Worm (Caenorhabditis elegans): ENCODE measurements around the gene dkc-1.
A peak's percentile ranks its signal among the peaks of the same experiment; 100 is the strongest.

Gene dkc-1

ce11 chrIII:10734511-10735233 lies 13.6 kb upstream of the dkc-1 start:
- no peak for TF ChIP-seq ref-2 (tag; optimal IDR thresholded peaks at IDR 0.05)
- peak; percentile 93 for TF ChIP-seq nfya-1 (tag; optimal IDR thresholded peaks at IDR 0.05)

DNA sequence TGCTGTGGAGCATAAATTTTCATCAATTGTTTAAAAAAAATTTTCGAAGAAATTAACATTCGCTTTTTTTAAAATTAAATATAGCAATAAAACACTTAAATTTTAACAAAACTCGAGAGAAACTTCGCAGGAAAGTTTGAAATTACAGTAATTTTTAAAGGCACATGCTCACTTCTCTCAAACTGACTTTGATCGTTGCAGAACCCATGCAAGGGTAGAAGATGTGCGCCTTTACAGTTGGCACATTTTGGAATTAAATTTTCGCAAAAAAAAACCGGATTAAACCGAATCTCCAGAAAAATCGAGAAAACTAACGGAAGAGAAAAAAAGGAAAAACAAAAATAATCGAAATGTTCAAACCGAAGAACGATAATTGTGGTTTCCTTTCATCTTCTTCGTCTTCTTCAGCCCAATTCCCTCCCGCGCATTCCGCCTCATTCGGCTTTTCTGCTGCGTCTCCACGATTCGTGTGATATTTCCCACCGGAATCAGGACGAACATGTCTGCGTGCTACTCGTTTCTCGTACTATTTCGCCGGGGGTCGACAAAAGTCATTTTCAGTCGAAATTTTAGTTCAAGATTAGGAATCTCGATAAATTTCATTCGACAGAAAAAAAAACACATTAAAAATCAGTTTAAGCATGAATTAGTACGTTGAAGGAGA lies 11.8 kb upstream of the dkc-1 start:
- TF ChIP-seq ttx-3 (tag; optimal IDR thresholded peaks at IDR 0.05), result no peak
- TF ChIP-seq ceh-6 (GFP tag; optimal IDR thresholded peaks at IDR 0.05), result no peak
- no peak for TF ChIP-seq unc-42 (tag; optimal IDR thresholded peaks at IDR 0.05)
- TF ChIP-seq hlh-30 (tag; optimal IDR thresholded peaks at IDR 0.05; ENCODE audit: insufficient read depth), result no peak
- TF ChIP-seq ama-1 (optimal IDR thresholded peaks at IDR 0.05), result no peak
- TF ChIP-seq hlh-13 (GFP tag; optimal IDR thresholded peaks at IDR 0.05), result no peak
- TF ChIP-seq ceh-2 (tag; optimal IDR thresholded peaks at IDR 0.05), result no peak
- no peak for TF ChIP-seq pros-1 (tag; optimal IDR thresholded peaks at IDR 0.05)
- no peak for TF ChIP-seq pag-3 (tag; optimal IDR thresholded peaks at IDR 0.05; ENCODE audit: borderline replicate concordance)
- no peak for TF ChIP-seq lin-11 (tag; optimal IDR thresholded peaks at IDR 0.05)
- no peak for TF ChIP-seq C08G9.2 (tag; optimal IDR thresholded peaks at IDR 0.05)

DNA sequence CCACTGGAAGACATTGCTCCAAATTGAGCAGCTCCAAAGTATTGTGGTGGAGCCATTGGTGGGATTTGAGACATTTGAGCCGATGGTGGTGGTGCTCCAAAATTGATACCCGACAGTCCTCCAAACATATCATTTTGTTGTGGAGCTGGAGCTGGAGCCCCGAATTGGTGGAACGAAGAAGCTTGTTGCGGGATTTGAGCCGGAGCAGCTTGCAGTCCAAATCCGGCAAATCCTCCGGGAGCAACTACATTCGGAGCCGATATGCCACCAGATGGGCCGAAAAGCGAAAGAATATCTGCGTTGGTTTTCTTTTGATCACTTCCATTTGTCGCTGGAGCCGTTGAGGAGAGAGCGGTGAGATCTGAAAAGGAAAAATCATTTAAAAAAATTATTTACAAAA lies 10.1 kb upstream of the dkc-1 start:
- TF ChIP-seq unc-55 (GFP tag; optimal IDR thresholded peaks at IDR 0.05), result no peak
- no peak for TF ChIP-seq ztf-16 (tag; optimal IDR thresholded peaks at IDR 0.05)
- TF ChIP-seq ttx-3 (tag; optimal IDR thresholded peaks at IDR 0.05), result no peak
- TF ChIP-seq rnt-1 (tag; optimal IDR thresholded peaks at IDR 0.05), result no peak
- TF ChIP-seq fkh-10 (GFP tag; optimal IDR thresholded peaks at IDR 0.05), result no peak
- no peak for TF ChIP-seq ceh-6 (GFP tag; optimal IDR thresholded peaks at IDR 0.05)
- no peak for TF ChIP-seq ceh-24 (tag; optimal IDR thresholded peaks at IDR 0.05)
- no peak for TF ChIP-seq nfya-1 (tag; optimal IDR thresholded peaks at IDR 0.05)
- no peak for TF ChIP-seq ama-1 (optimal IDR thresholded peaks at IDR 0.05)
- TF ChIP-seq F13H6.1 (tag; optimal IDR thresholded peaks at IDR 0.05), result no peak
- no peak for TF ChIP-seq zip-5 (tag; optimal IDR thresholded peaks at IDR 0.05)
- no peak for TF ChIP-seq sdc-2 (tag; optimal IDR thresholded peaks at IDR 0.05)
- TF ChIP-seq fkh-6 (tag; optimal IDR thresholded peaks at IDR 0.05), result no peak
- TF ChIP-seq ref-2 (tag; optimal IDR thresholded peaks at IDR 0.05), result no peak

DNA sequence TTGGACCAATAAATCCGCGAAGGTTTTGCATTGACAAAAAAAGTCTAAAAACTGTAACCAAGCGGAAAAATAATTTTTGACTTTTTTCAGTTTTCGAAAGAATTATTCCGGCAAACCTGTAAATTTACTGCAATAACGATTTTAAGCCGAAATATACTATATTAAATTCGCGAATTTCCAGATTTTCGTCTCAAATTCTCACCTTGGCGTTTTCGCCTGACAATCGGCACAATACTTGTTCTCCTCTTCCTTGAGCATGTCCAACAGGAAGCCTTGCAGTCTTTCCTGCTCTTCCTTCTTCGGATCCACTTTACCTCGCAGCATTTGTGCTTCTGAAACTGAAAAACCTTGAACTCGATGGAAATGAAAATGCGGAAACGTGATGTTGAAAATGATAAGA lies 8.8 kb upstream of the dkc-1 start, which contains the start of gene smap-1:
Gene smap-1 (minus strand): TSS at position 338 of the 400 bp plus-strand sequence.
- no peak for TF ChIP-seq pha-4 (tag; optimal IDR thresholded peaks at IDR 0.05)
- no peak for TF ChIP-seq hlh-13 (GFP tag; optimal IDR thresholded peaks at IDR 0.05)
- TF ChIP-seq hlh-8 (tag; optimal IDR thresholded peaks at IDR 0.05), result no peak
- TF ChIP-seq tbx-7 (tag; optimal IDR thresholded peaks at IDR 0.05), result no peak
- TF ChIP-seq ceh-22 (tag; optimal IDR thresholded peaks at IDR 0.05), result no peak
- no peak for TF ChIP-seq K09A11.1 (tag; optimal IDR thresholded peaks at IDR 0.05; ENCODE audit: insufficient read depth)
- no peak for TF ChIP-seq unc-3 (GFP tag; conservative IDR thresholded peaks at IDR 0.05)
- TF ChIP-seq unc-3 (tag; optimal IDR thresholded peaks at IDR 0.05), result no peak
- no peak for TF ChIP-seq C38D4.7 (GFP tag; optimal IDR thresholded peaks at IDR 0.05)
- TF ChIP-seq ahr-1 (tag; optimal IDR thresholded peaks at IDR 0.05), result no peak
- TF ChIP-seq gmeb-2 (tag; optimal IDR thresholded peaks at IDR 0.05), result no peak
- TF ChIP-seq hlh-30 (tag; optimal IDR thresholded peaks at IDR 0.05; ENCODE audit: insufficient read depth), result no peak
- no peak for TF ChIP-seq ref-2 (tag; optimal IDR thresholded peaks at IDR 0.05)
- no peak for TF ChIP-seq lin-11 (tag; optimal IDR thresholded peaks at IDR 0.05)
- TF ChIP-seq F13H6.1 (tag; optimal IDR thresholded peaks at IDR 0.05), result no peak
- no peak for TF ChIP-seq mec-3 (tag; optimal IDR thresholded peaks at IDR 0.05; ENCODE audit: borderline replicate concordance)
- TF ChIP-seq pag-3 (tag; optimal IDR thresholded peaks at IDR 0.05; ENCODE audit: borderline replicate concordance), result no peak

Data from whole organism, late embryonic.